Worm (Caenorhabditis elegans): ENCODE results near the gene skpo-2.

ce11 chrII:3471603-3472002, 35.3 kb upstream of the skpo-2 start, which contains the start of gene Y49F6B.13:
- TF ChIP-seq unc-62 (GFP tag; optimal IDR thresholded peaks at IDR 0.05): no peak
- TF ChIP-seq unc-120 (tag; optimal IDR thresholded peaks at IDR 0.05; ENCODE audit: poor library complexity, severe bottlenecking): no peak
- no peak for TF ChIP-seq bed-3 (GFP tag; optimal IDR thresholded peaks at IDR 0.05)
- TF ChIP-seq blmp-1 (tag; optimal IDR thresholded peaks at IDR 0.05): no peak
- no peak for TF ChIP-seq ceh-43 (GFP tag; optimal IDR thresholded peaks at IDR 0.05)
- TF ChIP-seq snpc-4 (tag; optimal IDR thresholded peaks at IDR 0.05): no peak
- TF ChIP-seq sptf-1 (tag; optimal IDR thresholded peaks at IDR 0.05): no peak
- no peak for TF ChIP-seq nhr-2 (tag; optimal IDR thresholded peaks at IDR 0.05)
- no peak for TF ChIP-seq lin-13 (tag; optimal IDR thresholded peaks at IDR 0.05)
- TF ChIP-seq nhr-28 (tag; optimal IDR thresholded peaks at IDR 0.05): no peak
- TF ChIP-seq lsy-2 (tag; optimal IDR thresholded peaks at IDR 0.05): no peak

Data from whole organism, mixed stage, embryonic.